Worm (Caenorhabditis elegans) whole organism, L4/young adult: ENCODE results near the gene srxa-13.
A peak's percentile ranks its signal among the peaks of the same experiment; 100 is the strongest.

Experiments used
- W03F9.2 ChIP-seq: fragments of 150-350 bp; optimal IDR thresholded peaks from 2 replicates; lab custom pipeline; 2014; ENCODE audit warnings: missing biosample characterization, missing genetic modification characterization
- dao-5 ChIP-seq: sonication (generic microtip); optimal IDR thresholded peaks from 2 replicates; lab custom pipeline; 2016; ENCODE audit warnings: missing genotype, missing genetic modification characterization, moderate library complexity, missing compliant biosample characterization
- him-1 ChIP-seq: sonication (generic microtip); optimal IDR thresholded peaks from 2 replicates; lab custom pipeline; 2016; ENCODE audit warnings: missing genotype, missing genetic modification reagents, missing genetic modification characterization, missing compliant biosample characterization

srxa-13 gene

ce11 chrV:13929503-13929902, at the start of gene srxa-13:
Gene srxa-13, plus strand, starts transcription at chrV:13929803.
- no peak for TF ChIP-seq W03F9.2

ce11 chrV:13880163-13880562, 49.4 kb upstream of the srxa-13 start:
- TF ChIP-seq him-1 (tag; lab: Kevin White, UChicago) = no peak
- TF ChIP-seq dao-5 (tag; lab: Kevin White, UChicago) = no peak
- no peak for TF ChIP-seq W03F9.2

- TF ChIP-seq him-1 (tag; lab: Kevin White, UChicago) (no peak), dao-5 (tag; lab: Kevin White, UChicago) (no peak), W03F9.2 (no peak)
Measured at ce11 chrV:13880607-13881006, 49.0 kb upstream of the srxa-13 start, which contains the start of gene T22G5.3. Gene T22G5.3, plus strand, starts transcription at chrV:13880907.

ce11 chrV:13887358-13887757, 42.2 kb upstream of the srxa-13 start, which contains the start of gene srsx-19:
Gene srsx-19, plus strand, starts transcription at chrV:13887658.
- TF ChIP-seq W03F9.2 (no peak), dao-5 (tag; lab: Kevin White, UChicago) (no peak), him-1 (tag; lab: Kevin White, UChicago) (no peak)

ce11 chrV:13889516-13889915, 40.1 kb upstream of the srxa-13 start, which contains the start of gene spp-12:
Gene spp-12, plus strand, starts transcription at chrV:13889816.
- TF ChIP-seq dao-5 (tag; lab: Kevin White, UChicago) = no peak
- no peak for TF ChIP-seq him-1 (tag; lab: Kevin White, UChicago)
- no peak for TF ChIP-seq W03F9.2

ce11 chrV:13890473-13890872, 39.1 kb upstream of the srxa-13 start, which contains the start of gene lbp-8:
Gene lbp-8, plus strand, starts transcription at chrV:13890773.
- TF ChIP-seq W03F9.2 (no peak), dao-5 (tag; lab: Kevin White, UChicago) (no peak), him-1 (tag; lab: Kevin White, UChicago) (no peak)

ce11 chrV:13891489-13891888, 38.1 kb upstream of the srxa-13 start:
- TF ChIP-seq W03F9.2 = peak; percentile 12
- no peak for TF ChIP-seq him-1 (tag; lab: Kevin White, UChicago)
- TF ChIP-seq dao-5 (tag; lab: Kevin White, UChicago) = no peak

- TF ChIP-seq W03F9.2 (no peak), dao-5 (tag; lab: Kevin White, UChicago) (no peak), him-1 (tag; lab: Kevin White, UChicago) (no peak)
Measured at ce11 chrV:13892457-13893375, 36.9 kb upstream of the srxa-13 start, which contains the start of gene sptl-3. Gene sptl-3, plus strand, starts transcription at chrV:13893325.

- TF ChIP-seq him-1 (tag; lab: Kevin White, UChicago) = no peak
- TF ChIP-seq W03F9.2 = no peak
- no peak for TF ChIP-seq dao-5 (tag; lab: Kevin White, UChicago)
Measured at ce11 chrV:13893583-13893982, 36.0 kb upstream of the srxa-13 start.

- TF ChIP-seq dao-5 (tag; lab: Kevin White, UChicago) (no peak), W03F9.2 (no peak), him-1 (tag; lab: Kevin White, UChicago) (no peak)
Measured at ce11 chrV:13898356-13898755, 31.2 kb upstream of the srxa-13 start, which contains the start of gene cyp-35C1. Gene cyp-35C1, minus strand, starts transcription at chrV:13898487.

ce11 chrV:13899213-13899612, 30.4 kb upstream of the srxa-13 start, which contains the start of gene oac-3:
Gene oac-3, plus strand, starts transcription at chrV:13899513.
- TF ChIP-seq W03F9.2 (no peak), dao-5 (tag; lab: Kevin White, UChicago) (no peak), him-1 (tag; lab: Kevin White, UChicago) (no peak)

- TF ChIP-seq him-1 (tag; lab: Kevin White, UChicago) = no peak
- no peak for TF ChIP-seq dao-5 (tag; lab: Kevin White, UChicago)
- TF ChIP-seq W03F9.2 = no peak
Measured at ce11 chrV:13902495-13902894, 27.1 kb upstream of the srxa-13 start, which contains the start of gene C06B3.1. Gene C06B3.1, plus strand, starts transcription at chrV:13902795.

ce11 chrV:13904446-13904845, 25.2 kb upstream of the srxa-13 start, which contains the start of gene stdh-3:
Gene stdh-3, plus strand, starts transcription at chrV:13904611.
- TF ChIP-seq him-1 (tag; lab: Kevin White, UChicago) (no peak), W03F9.2 (no peak), dao-5 (tag; lab: Kevin White, UChicago) (no peak)

ce11 chrV:13906166-13906565, 23.4 kb upstream of the srxa-13 start, which contains the start of gene stdh-1:
Gene stdh-1, plus strand, starts transcription at chrV:13906492.
- TF ChIP-seq dao-5 (tag; lab: Kevin White, UChicago) (no peak), him-1 (tag; lab: Kevin White, UChicago) (no peak), W03F9.2 (no peak)
